Worm (Caenorhabditis elegans) whole organism, mixed stage, embryonic: ENCODE results near the gene Y56A3A.6.

Experiments used
- nhr-76 ChIP-seq: sonication (generic microtip); optimal IDR thresholded peaks from 2 replicates; lab custom pipeline; 2017; ENCODE audit warnings: missing biosample characterization, missing genetic modification characterization
- snpc-4 ChIP-seq: fragments of 150-350 bp; optimal IDR thresholded peaks from 2 replicates; lab custom pipeline; 2014; ENCODE audit warnings: missing biosample characterization, missing genetic modification characterization
- unc-62 ChIP-seq: fragments of 150-350 bp; optimal IDR thresholded peaks from 2 replicates; lab custom pipeline; 2014; ENCODE audit warnings: missing biosample characterization, missing genetic modification reagents, missing genetic modification characterization
- ztf-11 ChIP-seq: fragments of 150-350 bp; optimal IDR thresholded peaks from 2 replicates; lab custom pipeline; 2014; ENCODE audit warnings: missing biosample characterization, missing genetic modification characterization

DNA sequence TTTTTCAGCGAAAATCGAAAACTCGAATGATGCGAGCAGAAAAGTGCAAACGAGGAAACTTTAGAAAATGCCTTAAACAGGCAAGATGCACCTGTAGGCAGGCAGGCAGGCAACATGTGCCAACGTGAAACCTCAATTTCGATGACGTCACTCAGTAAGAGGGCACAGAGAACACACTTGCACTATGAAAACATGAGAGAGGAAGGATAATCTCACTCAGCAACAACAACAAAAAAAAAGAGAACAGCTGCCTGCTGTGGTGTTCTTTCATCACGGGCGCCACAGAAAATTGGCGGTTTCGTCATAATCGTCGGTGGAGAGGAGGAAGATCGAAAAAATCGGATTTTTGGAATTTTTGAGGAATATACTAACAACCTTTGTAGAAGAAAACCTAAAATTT is 44.4 kb downstream of the Y56A3A.6 start:
- TF ChIP-seq nhr-76 (tag; lab: Kevin White, UChicago) (no peak), unc-62 (GFP tag; lab: Kevin White, UChicago) (no peak), snpc-4 (no peak), ztf-11 (tag; lab: Kevin White, UChicago) (no peak)
